1 fruit fly cellular context compared by ENCODE assay signal in the genomic region with DNA sequence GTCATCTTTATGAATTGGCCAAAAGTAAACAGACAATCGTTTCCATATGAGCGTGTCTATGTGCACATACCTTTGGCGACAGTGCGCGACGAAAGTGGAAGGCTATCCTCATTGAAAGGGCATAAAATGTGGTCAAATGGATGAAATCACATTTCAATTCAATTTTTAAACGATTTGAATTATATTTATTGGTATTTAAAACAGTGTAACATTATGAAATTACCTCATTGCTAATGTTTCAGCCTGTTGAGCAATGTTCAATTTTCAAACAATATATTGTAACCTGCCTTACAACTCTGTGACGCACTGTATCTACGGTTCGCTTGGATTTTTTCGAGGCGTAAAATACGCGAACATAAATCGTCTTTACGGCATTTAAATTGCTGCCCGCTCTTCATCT.
TF ChIP-seq lines count a peak whose summit lies in the region.

No protein-coding gene starts in this region.

TF ChIP-seq in whole organism, embryonic, 481 proteins besides CTCF, POLR2A, EP300 and RAD21 (continued from another document and continues in another):
- 0 out of 2 replicates have a peak, but pooled peaks have one; percentile 21 for TF ChIP-seq vvl (GFP tag; IDR thresholded peaks at IDR 0.05; lab: Robert Waterston, UW)
- no peak for TF ChIP-seq CG17568 (GFP tag; optimal IDR thresholded peaks at IDR 0.05; lab: Kevin White, UChicago)
- TF ChIP-seq CG9932 (GFP tag; IDR thresholded peaks at IDR 0.05; lab: Robert Waterston, UW), result peak; percentile 81
- peak; percentile 38 for TF ChIP-seq CG15514 (GFP tag; optimal IDR thresholded peaks at IDR 0.05; lab: Kevin White, UChicago)
- TF ChIP-seq CG12155 (GFP tag; optimal IDR thresholded peaks at IDR 0.05; lab: Kevin White, UChicago), result peak; percentile 39
- TF ChIP-seq sob (GFP tag; IDR thresholded peaks at IDR 0.05; lab: Robert Waterston, UW), result peak; percentile 48; the same call in 1 of the 2 replicates
- TF ChIP-seq kah (GFP tag; optimal IDR thresholded peaks at IDR 0.05; lab: Kevin White, UChicago), result no peak
- TF ChIP-seq NK7.1 (GFP tag; optimal IDR thresholded peaks at IDR 0.05; lab: Kevin White, UChicago), result no peak
- no peak for TF ChIP-seq Hr78 (GFP tag; optimal IDR thresholded peaks at IDR 0.05; lab: Kevin White, UChicago)
- no peak for TF ChIP-seq Nf-YA (GFP tag; IDR thresholded peaks at IDR 0.05; lab: Robert Waterston, UW)
- peak; percentile 92 for TF ChIP-seq Med (GFP tag; lab: Kevin White, UChicago)
- TF ChIP-seq B-H2 (GFP tag; optimal IDR thresholded peaks at IDR 0.05; lab: Kevin White, UChicago), result no peak
- no peak for TF ChIP-seq Optix (GFP tag; IDR thresholded peaks at IDR 0.05; lab: Robert Waterston, UW)
- no peak for TF ChIP-seq CG8281 (tag; optimal IDR thresholded peaks at IDR 0.05; lab: Kevin White, UChicago)
- TF ChIP-seq jumu (GFP tag; optimal IDR thresholded peaks at IDR 0.05; lab: Kevin White, UChicago), result no peak
- TF ChIP-seq dysf (GFP tag; IDR thresholded peaks at IDR 0.05; lab: Robert Waterston, UW), result peak; percentile 73
- TF ChIP-seq NfI (GFP tag; optimal IDR thresholded peaks at IDR 0.05; lab: Kevin White, UChicago), result peak; percentile 14
- TF ChIP-seq stwl (tag; optimal IDR thresholded peaks at IDR 0.05; lab: Kevin White, UChicago), result no peak
- TF ChIP-seq sim (GFP tag; IDR thresholded peaks at IDR 0.05; lab: Robert Waterston, UW), result no peak
- TF ChIP-seq CG30020 (tag; optimal IDR thresholded peaks at IDR 0.05; lab: Kevin White, UChicago), result no peak
- peak; percentile 37 for TF ChIP-seq CG13424 (tag; optimal IDR thresholded peaks at IDR 0.05; lab: Kevin White, UChicago)
- no peak for TF ChIP-seq CG14667 (GFP tag; IDR thresholded peaks at IDR 0.05; lab: Robert Waterston, UW)
- no peak for TF ChIP-seq Ets97D (GFP tag; optimal IDR thresholded peaks at IDR 0.05; lab: Kevin White, UChicago)
- TF ChIP-seq CG6689 (GFP tag; IDR thresholded peaks at IDR 0.05; lab: Robert Waterston, UW), result 0 out of 2 replicates have a peak, but pooled peaks have one; percentile 46
- no peak for TF ChIP-seq CG12942 (GFP tag; optimal IDR thresholded peaks at IDR 0.05; lab: Kevin White, UChicago)
- TF ChIP-seq Pdp1 (GFP tag; optimal IDR thresholded peaks at IDR 0.05; lab: Kevin White, UChicago), result peak; percentile 21 to 26
- TF ChIP-seq CG34422 (GFP tag; IDR thresholded peaks at IDR 0.05; lab: Robert Waterston, UW), result no peak
- no peak for TF ChIP-seq CG3065 (GFP tag; optimal IDR thresholded peaks at IDR 0.05; lab: Kevin White, UChicago)
- TF ChIP-seq fd96Cb (tag; optimal IDR thresholded peaks at IDR 0.05; lab: Kevin White, UChicago), result no peak
- no peak for TF ChIP-seq chinmo (GFP tag; IDR thresholded peaks at IDR 0.05; lab: Robert Waterston, UW; ENCODE audit: partially characterized antibody)
- peak; percentile 38; the same call in 1 of the 2 replicates for TF ChIP-seq esg (GFP tag; conservative IDR thresholded peaks at IDR 0.05; lab: Robert Waterston, UW)
- no peak for TF ChIP-seq Hmx (GFP tag; optimal IDR thresholded peaks at IDR 0.05; lab: Kevin White, UChicago)
- no peak for TF ChIP-seq HLH4C (GFP tag; IDR thresholded peaks at IDR 0.05; lab: Robert Waterston, UW; ENCODE audit: partially characterized antibody)
- no peak for TF ChIP-seq inv (GFP tag; IDR thresholded peaks at IDR 0.05; lab: Robert Waterston, UW; ENCODE audit: partially characterized antibody)
- TF ChIP-seq Ravus (GFP tag; IDR thresholded peaks at IDR 0.05; lab: Robert Waterston, UW), result no peak
- peak; percentile 61 for TF ChIP-seq gem (tag; optimal IDR thresholded peaks at IDR 0.05; lab: Kevin White, UChicago)
- TF ChIP-seq sisA (GFP tag; IDR thresholded peaks at IDR 0.05; lab: Robert Waterston, UW), result peak; percentile 40
- no peak for TF ChIP-seq CG17612 (GFP tag; IDR thresholded peaks at IDR 0.05; lab: Robert Waterston, UW)
- TF ChIP-seq Fer2 (tag; optimal IDR thresholded peaks at IDR 0.05; lab: Kevin White, UChicago), result peak; percentile 1
- no peak for TF ChIP-seq CG10267 (tag; optimal IDR thresholded peaks at IDR 0.05; lab: Kevin White, UChicago)
- no peak for TF ChIP-seq grn (GFP tag; optimal IDR thresholded peaks at IDR 0.05; lab: Kevin White, UChicago)
- TF ChIP-seq CG17186 (GFP tag; optimal IDR thresholded peaks at IDR 0.05; lab: Kevin White, UChicago), result no peak
- peak; percentile 75 for TF ChIP-seq CG32532 (GFP tag; IDR thresholded peaks at IDR 0.05; lab: Robert Waterston, UW)
- TF ChIP-seq Hmr (GFP tag; optimal IDR thresholded peaks at IDR 0.05; lab: Kevin White, UChicago), result peak; percentile 30
- no peak for TF ChIP-seq CG14050 (GFP tag; IDR thresholded peaks at IDR 0.05; lab: Robert Waterston, UW)
- TF ChIP-seq dm (GFP tag; optimal IDR thresholded peaks at IDR 0.05; lab: Kevin White, UChicago), result no peak
- peak; percentile 6 for TF ChIP-seq fd3F (GFP tag; optimal IDR thresholded peaks at IDR 0.05; lab: Kevin White, UChicago)
- no peak for TF ChIP-seq cg (GFP tag; optimal IDR thresholded peaks at IDR 0.05; lab: Kevin White, UChicago)
- peak; percentile 23 for TF ChIP-seq tap (tag; optimal IDR thresholded peaks at IDR 0.05; lab: Kevin White, UChicago)
- no peak for TF ChIP-seq sqz (GFP tag; optimal IDR thresholded peaks at IDR 0.05; lab: Kevin White, UChicago)
- no peak for TF ChIP-seq CG7271 (tag; optimal IDR thresholded peaks at IDR 0.05; lab: Kevin White, UChicago)
- TF ChIP-seq cato (GFP tag; optimal IDR thresholded peaks at IDR 0.05; lab: Kevin White, UChicago; ENCODE audit: borderline replicate concordance), result no peak
- TF ChIP-seq Hand (GFP tag; optimal IDR thresholded peaks at IDR 0.05; lab: Kevin White, UChicago), result peak; percentile 22
- TF ChIP-seq nerfin-2 (GFP tag; IDR thresholded peaks at IDR 0.05; lab: Robert Waterston, UW; ENCODE audit: partially characterized antibody), result no peak
- no peak for TF ChIP-seq tgo (GFP tag; IDR thresholded peaks at IDR 0.05; lab: Robert Waterston, UW)
- no peak for TF ChIP-seq CG10321 (GFP tag; IDR thresholded peaks at IDR 0.05; lab: Robert Waterston, UW)
- no peak for TF ChIP-seq ftz-f1 (GFP tag; optimal IDR thresholded peaks at IDR 0.05; lab: Kevin White, UChicago)
- TF ChIP-seq ind (GFP tag; optimal IDR thresholded peaks at IDR 0.05; lab: Kevin White, UChicago), result peak; percentile 33
- no peak for TF ChIP-seq CG10431 (GFP tag; optimal IDR thresholded peaks at IDR 0.05; lab: Kevin White, UChicago)
- no peak for TF ChIP-seq CG2202 (tag; optimal IDR thresholded peaks at IDR 0.05; lab: Kevin White, UChicago)
- TF ChIP-seq insv (GFP tag; optimal IDR thresholded peaks at IDR 0.05; lab: Kevin White, UChicago), result no peak
- TF ChIP-seq knrl (GFP tag; IDR thresholded peaks at IDR 0.05; lab: Robert Waterston, UW; ENCODE audit: partially characterized antibody), result no peak
- TF ChIP-seq GATAe (GFP tag; conservative IDR thresholded peaks at IDR 0.05; lab: Robert Waterston, UW), result no peak
- TF ChIP-seq bab2 (GFP tag; optimal IDR thresholded peaks at IDR 0.05; lab: Kevin White, UChicago), result no peak
- TF ChIP-seq Xrp1 (GFP tag; IDR thresholded peaks at IDR 0.05; lab: Robert Waterston, UW), result 0 out of 2 replicates have a peak, but pooled peaks have one; percentile 25
- no peak for TF ChIP-seq lov (optimal IDR thresholded peaks at IDR 0.05; lab: Kevin White, UChicago)
- no peak for TF ChIP-seq lov (GFP tag; IDR thresholded peaks at IDR 0.05; lab: Robert Waterston, UW)
- no peak for TF ChIP-seq Chrac-16 (GFP tag; optimal IDR thresholded peaks at IDR 0.05; lab: Kevin White, UChicago)
- no peak for TF ChIP-seq Nf-YC (tag; optimal IDR thresholded peaks at IDR 0.05; lab: Kevin White, UChicago)
- peak; percentile 9 for TF ChIP-seq CG2712 (tag; optimal IDR thresholded peaks at IDR 0.05; lab: Kevin White, UChicago)
- no peak for TF ChIP-seq CG15696 (tag; optimal IDR thresholded peaks at IDR 0.05; lab: Kevin White, UChicago)
- TF ChIP-seq CG16813 (GFP tag; IDR thresholded peaks at IDR 0.05; lab: Robert Waterston, UW; ENCODE audit: partially characterized antibody), result no peak
- TF ChIP-seq CG8359 (GFP tag; optimal IDR thresholded peaks at IDR 0.05; lab: Kevin White, UChicago; ENCODE audit: borderline replicate concordance), result no peak
- no peak for TF ChIP-seq CG15479 (GFP tag; optimal IDR thresholded peaks at IDR 0.05; lab: Kevin White, UChicago)
- TF ChIP-seq ken (GFP tag; IDR thresholded peaks at IDR 0.05; lab: Robert Waterston, UW), result no peak
- no peak for TF ChIP-seq kay (GFP tag; optimal IDR thresholded peaks at IDR 0.05; lab: Kevin White, UChicago)
- TF ChIP-seq chm (GFP tag; IDR thresholded peaks at IDR 0.05; lab: Robert Waterston, UW), result no peak
- TF ChIP-seq hth (optimal IDR thresholded peaks at IDR 0.05; lab: Kevin White, UChicago), result no peak
- TF ChIP-seq CG6765 (GFP tag; optimal IDR thresholded peaks at IDR 0.05; lab: Kevin White, UChicago), result no peak
- peak; percentile 38 for TF ChIP-seq CG18619 (GFP tag; optimal IDR thresholded peaks at IDR 0.05; lab: Kevin White, UChicago)
- TF ChIP-seq CG6175 (GFP tag; IDR thresholded peaks at IDR 0.05; lab: Robert Waterston, UW), result no peak
- TF ChIP-seq org-1 (GFP tag; optimal IDR thresholded peaks at IDR 0.05; lab: Kevin White, UChicago), result peak; percentile 30
- peak; percentile 71 for TF ChIP-seq CG10147 (GFP tag; optimal IDR thresholded peaks at IDR 0.05; lab: Kevin White, UChicago)
- peak; percentile 10; the same call in 1 of the 2 replicates for TF ChIP-seq NFAT (GFP tag; IDR thresholded peaks at IDR 0.05; lab: Robert Waterston, UW)
- no peak for TF ChIP-seq CG32767 (GFP tag; IDR thresholded peaks at IDR 0.05; lab: Robert Waterston, UW)
- TF ChIP-seq Lim3 (GFP tag; IDR thresholded peaks at IDR 0.05; lab: Robert Waterston, UW), result no peak
- no peak for TF ChIP-seq CG2875 (GFP tag; optimal IDR thresholded peaks at IDR 0.05; lab: Kevin White, UChicago)
- peak; percentile 20; the same call in 1 of the 2 replicates for TF ChIP-seq MBD-R2 (GFP tag; IDR thresholded peaks at IDR 0.05; lab: Robert Waterston, UW)
- no peak for TF ChIP-seq tna (GFP tag; IDR thresholded peaks at IDR 0.05; lab: Robert Waterston, UW; ENCODE audit: partially characterized antibody)
- TF ChIP-seq chn (GFP tag; optimal IDR thresholded peaks at IDR 0.05; lab: Kevin White, UChicago), result no peak
- no peak for TF ChIP-seq Awh (GFP tag; IDR thresholded peaks at IDR 0.05; lab: Robert Waterston, UW)
- TF ChIP-seq pita (GFP tag; optimal IDR thresholded peaks at IDR 0.05; lab: Kevin White, UChicago), result no peak
- peak; percentile 33 for TF ChIP-seq CG13296 (GFP tag; optimal IDR thresholded peaks at IDR 0.05; lab: Kevin White, UChicago)
- TF ChIP-seq Hey (tag; optimal IDR thresholded peaks at IDR 0.05; lab: Kevin White, UChicago), result no peak
- no peak for TF ChIP-seq repo (GFP tag; optimal IDR thresholded peaks at IDR 0.05; lab: Kevin White, UChicago)
- no peak for TF ChIP-seq CG10654 (GFP tag; optimal IDR thresholded peaks at IDR 0.05; lab: Kevin White, UChicago)
- TF ChIP-seq gsb (GFP tag; IDR thresholded peaks at IDR 0.05; lab: Robert Waterston, UW), result 0 out of 2 replicates have a peak, but pooled peaks have one; percentile 27
- no peak for TF ChIP-seq wek (GFP tag; optimal IDR thresholded peaks at IDR 0.05; lab: Kevin White, UChicago)
- TF ChIP-seq Oli (tag; optimal IDR thresholded peaks at IDR 0.05; lab: Kevin White, UChicago), result peak; percentile 50
- 0 out of 2 replicates have a peak, but pooled peaks have one; percentile 26 for TF ChIP-seq Adf1 (GFP tag; IDR thresholded peaks at IDR 0.05; lab: Robert Waterston, UW)
- peak; percentile 6 for TF ChIP-seq CrebB (tag; optimal IDR thresholded peaks at IDR 0.05; lab: Kevin White, UChicago)
- TF ChIP-seq Dek (tag; optimal IDR thresholded peaks at IDR 0.05; lab: Kevin White, UChicago), result peak; percentile 49
- TF ChIP-seq slbo (GFP tag; IDR thresholded peaks at IDR 0.05; lab: Robert Waterston, UW), result peak; percentile 76
- TF ChIP-seq CG9797 (GFP tag; optimal IDR thresholded peaks at IDR 0.05; lab: Kevin White, UChicago), result no peak
- TF ChIP-seq pb (GFP tag; optimal IDR thresholded peaks at IDR 0.05; lab: Kevin White, UChicago), result no peak
- no peak for TF ChIP-seq CG4820 (GFP tag; optimal IDR thresholded peaks at IDR 0.05; lab: Kevin White, UChicago)
- TF ChIP-seq sug (tag; optimal IDR thresholded peaks at IDR 0.05; lab: Kevin White, UChicago), result peak; percentile 35
- TF ChIP-seq CG13123 (GFP tag; optimal IDR thresholded peaks at IDR 0.05; lab: Kevin White, UChicago), result no peak
- no peak for TF ChIP-seq sens (GFP tag; lab: Kevin White, UChicago)
- TF ChIP-seq da (GFP tag; optimal IDR thresholded peaks at IDR 0.05; lab: Kevin White, UChicago), result no peak
- no peak for TF ChIP-seq BEAF-32 (GFP tag; optimal IDR thresholded peaks at IDR 0.05; lab: Kevin White, UChicago)
- TF ChIP-seq D19A (tag; optimal IDR thresholded peaks at IDR 0.05; lab: Kevin White, UChicago), result no peak
- TF ChIP-seq en (GFP tag; optimal IDR thresholded peaks at IDR 0.05; lab: Kevin White, UChicago), result no peak
- no peak for TF ChIP-seq CG8089 (GFP tag; optimal IDR thresholded peaks at IDR 0.05; lab: Kevin White, UChicago)
- no peak for TF ChIP-seq CG12236 (GFP tag; optimal IDR thresholded peaks at IDR 0.05; lab: Kevin White, UChicago)
- TF ChIP-seq CG4617 (GFP tag; optimal IDR thresholded peaks at IDR 0.05; lab: Kevin White, UChicago; ENCODE audit: borderline replicate concordance), result no peak
- TF ChIP-seq pnt (GFP tag; optimal IDR thresholded peaks at IDR 0.05; lab: Kevin White, UChicago), result no peak
- TF ChIP-seq CG18011 (GFP tag; optimal IDR thresholded peaks at IDR 0.05; lab: Kevin White, UChicago), result no peak
- no peak for TF ChIP-seq onecut (GFP tag; IDR thresholded peaks at IDR 0.05; lab: Robert Waterston, UW)
- TF ChIP-seq mirr (GFP tag; optimal IDR thresholded peaks at IDR 0.05; lab: Kevin White, UChicago), result no peak
- no peak for TF ChIP-seq Hsf (GFP tag; optimal IDR thresholded peaks at IDR 0.05; lab: Kevin White, UChicago)
- no peak for TF ChIP-seq CG11085 (GFP tag; IDR thresholded peaks at IDR 0.05; lab: Robert Waterston, UW)
- no peak; the same call in 2 of the 3 replicates for TF ChIP-seq Mrtf (GFP tag; IDR thresholded peaks at IDR 0.05; lab: Robert Waterston, UW)
- TF ChIP-seq luna (GFP tag; optimal IDR thresholded peaks at IDR 0.05; lab: Kevin White, UChicago), result no peak
- no peak for TF ChIP-seq slou (GFP tag; optimal IDR thresholded peaks at IDR 0.05; lab: Kevin White, UChicago)
- no peak for TF ChIP-seq CG3726 (GFP tag; IDR thresholded peaks at IDR 0.05; lab: Robert Waterston, UW)
- peak; percentile 25 for TF ChIP-seq cwo (GFP tag; optimal IDR thresholded peaks at IDR 0.05; lab: Kevin White, UChicago)
- TF ChIP-seq ro (GFP tag; IDR thresholded peaks at IDR 0.05; lab: Robert Waterston, UW), result no peak
- TF ChIP-seq fd102C (GFP tag; optimal IDR thresholded peaks at IDR 0.05; lab: Kevin White, UChicago), result no peak
- no peak for TF ChIP-seq Atf-2 (GFP tag; optimal IDR thresholded peaks at IDR 0.05; lab: Kevin White, UChicago)
- no peak for TF ChIP-seq Poxn (GFP tag; IDR thresholded peaks at IDR 0.05; lab: Robert Waterston, UW)
